Worm (Caenorhabditis elegans) whole organism, L2 larva: ENCODE measurements around the gene srw-62.

Experiments used
- C34F6.9 ChIP-seq: fragments of 150-350 bp; optimal IDR thresholded peaks from 2 replicates; lab custom pipeline; 2014; ENCODE audit warnings: missing biosample characterization, missing genetic modification characterization
- F13H6.1 ChIP-seq: sonication (generic microtip); optimal IDR thresholded peaks from 2 replicates; lab custom pipeline; 2016; ENCODE audit warnings: missing genetic modification characterization, missing compliant biosample characterization
- R02D3.7 ChIP-seq: fragments of 150-350 bp; optimal IDR thresholded peaks from 2 replicates; lab custom pipeline; 2014; ENCODE audit warnings: missing biosample characterization, missing genetic modification characterization
- Y55F3AM.14 ChIP-seq: fragments of 200-800 bp; sonication (Bioruptor generic); optimal IDR thresholded peaks from 2 replicates; lab custom pipeline; 2018; ENCODE audit warnings: mild to moderate bottlenecking, missing genetic modification characterization, missing compliant biosample characterization
- ZK546.5 ChIP-seq: sonication (generic microtip); optimal IDR thresholded peaks from 2 replicates; lab custom pipeline; 2017; ENCODE audit warnings: missing biosample characterization, missing genetic modification characterization
- alr-1 ChIP-seq: fragments of 150-350 bp; optimal IDR thresholded peaks from 2 replicates; lab custom pipeline; 2014; ENCODE audit warnings: missing biosample characterization, missing genetic modification characterization
- blmp-1 ChIP-seq: sonication (generic microtip); optimal IDR thresholded peaks from 2 replicates; lab custom pipeline; 2017; ENCODE audit warnings: missing genetic modification characterization, mild to moderate bottlenecking, missing compliant biosample characterization, antibody characterized with exemption, moderate library complexity; ENCODE audit not compliant: insufficient read depth
- crh-2 ChIP-seq: sonication (generic microtip); optimal IDR thresholded peaks from 2 replicates; lab custom pipeline; 2017; ENCODE audit warnings: missing biosample characterization, missing genetic modification characterization
- dmd-4 ChIP-seq: sonication (generic microtip); optimal IDR thresholded peaks from 2 replicates; lab custom pipeline; 2017; ENCODE audit warnings: missing biosample characterization, missing genetic modification characterization
- egl-27 ChIP-seq: sonication (generic microtip); optimal IDR thresholded peaks from 3 replicates; lab custom pipeline; 2017; ENCODE audit warnings: missing biosample characterization, missing genetic modification reagents, missing genetic modification characterization
- elt-1 ChIP-seq: fragments of 150-350 bp; optimal IDR thresholded peaks from 2 replicates; lab custom pipeline; 2014; ENCODE audit warnings: missing biosample characterization, missing genetic modification characterization
- elt-3 ChIP-seq: sonication (generic microtip); optimal IDR thresholded peaks from 2 replicates; lab custom pipeline; 2017; ENCODE audit warnings: missing biosample characterization, missing genetic modification characterization
- fos-1 ChIP-seq: fragments of 150-350 bp; optimal IDR thresholded peaks from 2 replicates; lab custom pipeline; 2014; ENCODE audit warnings: missing biosample characterization, missing genetic modification characterization
- gmeb-1 ChIP-seq: fragments of 150-350 bp; optimal IDR thresholded peaks from 2 replicates; lab custom pipeline; 2014; ENCODE audit warnings: missing biosample characterization, missing genetic modification characterization
- lin-11 ChIP-seq: fragments of 150-350 bp; sonication (generic microtip); optimal IDR thresholded peaks from 2 replicates; lab custom pipeline; 2014; ENCODE audit warnings: missing biosample characterization, missing genetic modification characterization, inconsistent platforms, mixed read lengths
- lin-13 ChIP-seq: fragments of 150-350 bp; optimal IDR thresholded peaks from 2 replicates; lab custom pipeline; 2014; ENCODE audit warnings: missing biosample characterization, missing genetic modification reagents, missing genetic modification characterization
- lsy-2 ChIP-seq, 2 experiments: fragments of 150-350 bp in 1 of 2; sonication (generic microtip) in 1 of 2; optimal IDR thresholded peaks; 2 replicates each; lab custom pipeline; 2014 to 2017; ENCODE audit warnings: missing biosample characterization in 2 of 2, missing genetic modification characterization in 2 of 2
- mbf-1 ChIP-seq: sonication (generic microtip); optimal IDR thresholded peaks from 2 replicates; lab custom pipeline; 2017; ENCODE audit warnings: missing biosample characterization, missing genetic modification characterization
- mdl-1 ChIP-seq, 2 experiments: fragments of 150-350 bp in 1 of 2; sonication (generic microtip) in 1 of 2; optimal IDR thresholded peaks; 2 replicates each; lab custom pipeline; 2017; ENCODE audit warnings: missing biosample characterization in 2 of 2, missing genetic modification characterization in 2 of 2
- nhr-10 ChIP-seq: sonication (generic microtip); optimal IDR thresholded peaks from 2 replicates; lab custom pipeline; 2017; ENCODE audit warnings: missing biosample characterization, missing genetic modification characterization
- nhr-12 ChIP-seq: fragments of 150-350 bp; optimal IDR thresholded peaks from 2 replicates; lab custom pipeline; 2014; ENCODE audit warnings: missing biosample characterization, missing genetic modification characterization
- nhr-129 ChIP-seq: fragments of 150-350 bp; optimal IDR thresholded peaks from 2 replicates; lab custom pipeline; 2014; ENCODE audit warnings: missing biosample characterization, missing genetic modification characterization
- nhr-21 ChIP-seq: fragments of 150-350 bp; optimal IDR thresholded peaks from 2 replicates; lab custom pipeline; 2014; ENCODE audit warnings: missing biosample characterization, missing genetic modification characterization
- nhr-23 ChIP-seq: fragments of 150-350 bp; optimal IDR thresholded peaks from 2 replicates; lab custom pipeline; 2014; ENCODE audit warnings: missing biosample characterization, missing genetic modification reagents, missing genetic modification characterization
- nhr-237 ChIP-seq: fragments of 150-350 bp; optimal IDR thresholded peaks from 2 replicates; lab custom pipeline; 2014; ENCODE audit warnings: missing biosample characterization, missing genetic modification characterization
- nhr-25 ChIP-seq: fragments of 150-350 bp; sonication (generic microtip); optimal IDR thresholded peaks from 3 replicates; lab custom pipeline; 2014; ENCODE audit warnings: missing biosample characterization, missing genetic modification characterization
- peb-1 ChIP-seq: fragments of 150-350 bp; optimal IDR thresholded peaks from 2 replicates; lab custom pipeline; 2014; ENCODE audit warnings: missing biosample characterization, missing genetic modification characterization
- sem-4 ChIP-seq: fragments of 150-350 bp; optimal IDR thresholded peaks from 2 replicates; lab custom pipeline; 2014; ENCODE audit warnings: missing biosample characterization, missing genetic modification reagents, missing genetic modification characterization
- skn-1 ChIP-seq: sonication (generic microtip); optimal IDR thresholded peaks from 2 replicates; lab custom pipeline; 2017; ENCODE audit warnings: missing biosample characterization, missing genetic modification characterization
- sma-3 ChIP-seq: sonication (generic microtip); optimal IDR thresholded peaks from 2 replicates; lab custom pipeline; 2016; ENCODE audit warnings: missing genetic modification reagents, missing genetic modification characterization, missing compliant biosample characterization
- sma-9 ChIP-seq, 2 experiments: fragments of 150-350 bp in 1 of 2; sonication (generic microtip) in 1 of 2; optimal IDR thresholded peaks; 2 replicates each; lab custom pipeline; 2014 to 2016; ENCODE audit warnings: missing genetic modification characterization in 2 of 2, mild to moderate bottlenecking in 1 of 2, missing biosample characterization in 1 of 2, missing compliant biosample characterization in 1 of 2, missing genetic modification reagents in 1 of 2, moderate library complexity in 1 of 2
- unc-39 ChIP-seq: fragments of 150-350 bp; optimal IDR thresholded peaks from 2 replicates; lab custom pipeline; 2014; ENCODE audit warnings: missing biosample characterization, missing genetic modification characterization
- unc-55 ChIP-seq: fragments of 150-350 bp; sonication (generic microtip); optimal IDR thresholded peaks from 3 replicates; lab custom pipeline; 2014; ENCODE audit warnings: missing biosample characterization, missing genetic modification reagents, missing genetic modification characterization
- ztf-11 ChIP-seq: sonication (generic microtip); optimal IDR thresholded peaks from 2 replicates; lab custom pipeline; 2017; ENCODE audit warnings: missing biosample characterization, missing genetic modification characterization

The srw-62 gene

DNA sequence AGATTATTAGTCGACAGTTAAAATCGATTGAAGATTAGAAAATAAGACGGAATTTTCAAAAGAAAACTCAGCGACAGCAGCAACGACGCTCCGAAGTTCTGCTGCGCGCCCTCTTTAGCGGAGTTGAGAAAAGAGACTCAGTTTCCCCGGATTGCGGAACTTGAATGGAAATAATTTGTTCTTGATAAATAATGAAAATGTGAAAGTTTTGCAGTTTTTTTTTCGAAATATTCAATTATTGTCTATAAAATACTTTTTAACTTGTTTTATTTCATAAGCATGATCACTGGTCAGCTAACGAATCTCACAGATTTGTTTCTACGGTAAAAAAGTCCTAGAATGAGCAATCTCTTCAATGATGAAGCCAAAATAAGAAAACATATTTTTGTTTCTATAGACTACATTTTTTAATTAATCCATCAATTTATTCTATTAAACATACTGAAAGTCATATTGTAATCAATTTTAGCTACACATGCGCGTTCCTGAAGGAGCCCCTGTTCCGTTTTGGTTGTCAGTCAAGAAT, 32.3 kb downstream of the srw-62 start, which contains the start of the genes cec-3 and T09A5.15:
TSS of gene cec-3 (minus strand) at position 116 of the 526 bp plus-strand sequence.
TSS of gene T09A5.15 (plus strand) at position 476 of the 526 bp plus-strand sequence.
- TF ChIP-seq fos-1 (tag; lab: Kevin White, UChicago) (peak; percentile 2), sma-9 (GFP tag; optimal IDR thresholded peaks at IDR 0.05; lab: Kevin White, UChicago) (peak; percentile 21), sma-9 (tag; optimal IDR thresholded peaks at IDR 0.05; lab: Kevin White, UChicago) (no peak), crh-2 (tag; lab: Kevin White, UChicago) (peak; percentile 44), unc-55 (peak; percentile 73), F13H6.1 (tag; lab: Kevin White, UChicago) (peak; percentile 4), ztf-11 (tag; lab: Kevin White, UChicago) (no peak), nhr-129 (tag; lab: Kevin White, UChicago) (peak; percentile 47), sma-3 (GFP tag; lab: Kevin White, UChicago) (peak; percentile 39), C34F6.9 (peak; percentile 63), mdl-1 (tag; optimal IDR thresholded peaks at IDR 0.05; lab: Kevin White, UChicago) (no peak), nhr-25 (peak; percentile 2), lsy-2 (tag; optimal IDR thresholded peaks at IDR 0.05; lab: Kevin White, UChicago) (peak in 1 of 2 experiments; percentile 69), Y55F3AM.14 (no peak)

DNA sequence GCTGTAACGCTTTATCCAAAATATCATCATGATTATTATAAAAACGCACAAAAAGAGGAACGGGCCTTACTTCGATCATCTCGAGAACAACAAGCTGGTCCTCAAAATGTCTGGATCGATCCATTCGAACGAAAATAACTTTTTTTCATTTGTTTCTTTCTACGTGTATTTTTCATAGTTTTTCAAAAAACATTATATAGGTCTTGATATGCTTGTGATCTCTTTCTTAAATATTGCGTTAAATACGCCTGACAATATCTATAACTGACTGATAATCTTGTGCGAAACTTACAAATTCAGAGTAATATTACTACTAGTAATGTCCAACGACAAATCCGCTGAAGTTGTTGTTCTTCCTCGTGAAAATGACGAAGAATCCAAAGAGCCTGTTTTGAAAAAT, 32.9 kb downstream of the srw-62 start, which contains the start of gene sds-22:
TSS of gene sds-22 (plus strand) at position 301 of the 400 bp plus-strand sequence.
- TF ChIP-seq lin-13 (GFP tag; lab: Kevin White, UChicago) (no peak), elt-1 (tag; lab: Kevin White, UChicago) (no peak), sma-9 (GFP tag; optimal IDR thresholded peaks at IDR 0.05; lab: Kevin White, UChicago) (no peak), sma-9 (tag; optimal IDR thresholded peaks at IDR 0.05; lab: Kevin White, UChicago) (no peak), nhr-237 (tag; lab: Kevin White, UChicago) (no peak), lin-11 (no peak), sem-4 (no peak), Y55F3AM.14 (no peak), ztf-11 (tag; lab: Kevin White, UChicago) (no peak)
- TF ChIP-seq, all 48 proteins: peak for 0

DNA sequence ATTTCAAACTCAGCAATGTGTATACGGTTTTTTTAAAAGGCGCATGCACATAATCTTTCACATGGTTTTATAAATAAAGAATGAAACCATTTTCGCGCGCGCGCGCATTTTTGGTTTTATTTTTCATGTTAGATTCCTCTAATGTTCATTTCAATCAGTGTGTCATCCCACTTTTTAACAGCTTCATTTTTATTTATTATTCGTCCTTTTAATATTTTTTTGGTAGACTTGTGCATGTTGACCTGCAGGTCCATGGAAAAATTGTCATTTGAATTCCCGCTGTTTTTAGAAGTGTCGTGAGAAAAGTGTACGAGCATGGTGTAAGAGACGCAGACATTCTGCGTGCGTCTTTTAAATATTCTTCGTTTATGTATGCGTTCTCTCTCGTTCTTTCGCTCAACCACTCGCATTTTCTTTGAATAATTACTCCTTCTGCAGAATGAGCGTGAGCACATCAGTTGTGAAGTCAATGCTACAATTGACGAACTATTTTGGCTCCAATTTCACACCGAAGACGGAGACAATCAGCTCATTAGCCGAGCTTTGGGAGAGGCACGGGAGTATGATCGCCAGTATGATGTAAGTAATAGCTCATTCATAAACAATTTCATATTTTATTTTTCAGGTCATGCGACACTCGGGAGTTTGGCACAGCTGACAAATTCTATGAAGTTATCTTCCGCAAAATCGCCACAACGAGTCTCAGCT, 35.2 kb downstream of the srw-62 start, which contains the start of gene lin-5:
TSS of gene lin-5 (plus strand) at position 354 of the 708 bp plus-strand sequence.
- TF ChIP-seq mdl-1 (tag; optimal IDR thresholded peaks at IDR 0.05; lab: Kevin White, UChicago) (no peak), nhr-12 (tag; lab: Kevin White, UChicago) (no peak), sma-9 (GFP tag; optimal IDR thresholded peaks at IDR 0.05; lab: Kevin White, UChicago) (peak; percentile 41), sma-9 (tag; optimal IDR thresholded peaks at IDR 0.05; lab: Kevin White, UChicago) (no peak), unc-55 (peak; percentile 89), lsy-2 (tag; optimal IDR thresholded peaks at IDR 0.05; lab: Kevin White, UChicago) (peak in 1 of 2 experiments; percentile 79), crh-2 (tag; lab: Kevin White, UChicago) (peak; percentile 69), gmeb-1 (tag; lab: Kevin White, UChicago) (peak; percentile 71), ZK546.5 (tag; lab: Kevin White, UChicago) (no peak), sem-4 (peak; percentile 4), nhr-129 (tag; lab: Kevin White, UChicago) (peak; percentile 74), dmd-4 (tag; lab: Kevin White, UChicago) (no peak), nhr-10 (tag; lab: Kevin White, UChicago) (no peak), lin-13 (GFP tag; lab: Kevin White, UChicago) (peak; percentile 58), C34F6.9 (peak; percentile 82), peb-1 (tag; lab: Kevin White, UChicago) (no peak), blmp-1 (no peak), lin-11 (no peak), skn-1 (no peak), fos-1 (tag; lab: Kevin White, UChicago) (peak; percentile 16)

DNA sequence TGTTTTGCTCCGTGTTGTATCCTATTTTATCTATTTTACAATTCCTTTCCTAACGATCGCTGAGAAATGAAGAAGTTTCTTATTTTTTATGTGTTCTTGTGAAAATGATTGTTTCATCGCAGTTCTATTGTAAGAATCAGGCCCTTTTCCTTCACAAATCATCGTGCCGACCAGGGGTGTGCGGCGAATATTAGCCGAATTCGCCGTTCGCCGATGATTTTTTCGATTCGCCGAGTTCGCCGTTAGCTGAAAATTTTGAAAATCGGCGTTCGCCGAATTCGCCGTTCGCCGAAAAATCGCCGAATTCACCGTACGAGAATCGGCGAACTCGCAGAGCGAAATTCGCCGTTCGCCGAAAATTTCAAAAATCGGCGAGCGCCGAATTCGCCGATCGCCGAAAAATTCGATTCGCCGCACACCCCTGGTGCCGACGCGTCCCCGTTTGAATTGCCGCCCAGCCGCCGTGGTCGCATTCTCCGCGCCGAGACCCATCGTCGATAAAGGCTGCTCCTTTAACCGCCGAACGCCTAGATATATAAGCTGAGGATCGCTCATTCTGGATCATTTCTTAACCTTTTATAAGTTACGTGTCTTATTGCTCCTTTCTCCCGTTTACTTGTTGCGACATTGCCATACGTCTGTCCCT, 38.4 kb downstream of the srw-62 start:
- TF ChIP-seq ztf-11 (tag; lab: Kevin White, UChicago), result no peak
- no peak for TF ChIP-seq nhr-21 (tag; lab: Kevin White, UChicago)
- TF ChIP-seq lsy-2 (tag; optimal IDR thresholded peaks at IDR 0.05; lab: Kevin White, UChicago), result no peak
- no peak for TF ChIP-seq mbf-1 (tag; lab: Kevin White, UChicago)
- no peak for TF ChIP-seq R02D3.7 (tag; lab: Kevin White, UChicago)
- no peak for TF ChIP-seq elt-3 (tag; lab: Kevin White, UChicago)
- no peak for TF ChIP-seq gmeb-1 (tag; lab: Kevin White, UChicago)
- no peak for TF ChIP-seq unc-39 (tag; lab: Kevin White, UChicago)
- TF ChIP-seq skn-1, result no peak
- no peak for TF ChIP-seq egl-27 (tag; lab: Kevin White, UChicago)
- no peak for TF ChIP-seq F13H6.1 (tag; lab: Kevin White, UChicago)
- TF ChIP-seq mdl-1 (tag; optimal IDR thresholded peaks at IDR 0.05; lab: Kevin White, UChicago), result no peak
- no peak for TF ChIP-seq nhr-23 (tag; lab: Kevin White, UChicago)
- no peak for TF ChIP-seq C34F6.9
- TF ChIP-seq sma-9 (GFP tag; optimal IDR thresholded peaks at IDR 0.05; lab: Kevin White, UChicago), result no peak
- TF ChIP-seq sma-9 (tag; optimal IDR thresholded peaks at IDR 0.05; lab: Kevin White, UChicago), result no peak
- no peak for TF ChIP-seq alr-1 (tag; lab: Kevin White, UChicago)
